Worm (Caenorhabditis elegans): ENCODE measurements around the gene chl-1.
A peak's percentile ranks its signal among the peaks of the same experiment; 100 is the strongest.

chl-1 gene

DNA sequence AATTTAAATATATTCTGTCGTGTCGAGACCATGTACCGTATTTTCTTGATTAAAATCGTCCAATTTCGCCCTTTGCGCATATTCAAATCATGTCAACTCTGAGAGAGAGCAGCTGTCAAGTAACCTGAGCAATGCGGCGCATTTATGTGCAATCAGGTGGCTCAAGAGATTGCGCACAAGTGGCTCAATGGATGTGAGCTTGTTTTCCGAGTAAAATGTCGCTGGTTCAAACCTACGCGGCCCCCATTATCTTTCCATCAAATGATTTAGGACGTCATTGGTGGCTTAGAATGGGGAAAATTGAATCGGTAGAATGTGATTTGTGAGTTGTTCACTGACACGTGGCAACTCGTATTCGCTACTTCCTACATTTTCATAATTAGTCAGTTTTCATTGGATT is 27.1 kb upstream of the chl-1 start:
- TF ChIP-seq lsy-2 (tag; optimal IDR thresholded peaks at IDR 0.05), result peak in 1 of 2 experiments; percentile 20
- TF ChIP-seq unc-62 (GFP tag; optimal IDR thresholded peaks at IDR 0.05 in 1 of 2), result peak in 1 of 2 experiments; percentile 18
- TF ChIP-seq unc-62 (tag; optimal IDR thresholded peaks at IDR 0.05), result no peak
- TF ChIP-seq spr-3 (GFP tag; optimal IDR thresholded peaks at IDR 0.05), result no peak
- TF ChIP-seq ceh-44 (GFP tag; IDR thresholded peaks at IDR 0.05), result peak; percentile 52; the same call in 1 of the 2 replicates
- no peak for TF ChIP-seq hlh-30 (tag; optimal IDR thresholded peaks at IDR 0.05; ENCODE audit: insufficient read depth)
- TF ChIP-seq daf-16 (GFP tag; optimal IDR thresholded peaks at IDR 0.05), result no peak
- TF ChIP-seq daf-16 (tag; optimal IDR thresholded peaks at IDR 0.05), result peak; percentile 18
- TF ChIP-seq nhr-48 (tag; optimal IDR thresholded peaks at IDR 0.05), result no peak
- peak; percentile 41 for TF ChIP-seq nhr-11 (tag; optimal IDR thresholded peaks at IDR 0.05)
- TF ChIP-seq rbr-2 (tag; optimal IDR thresholded peaks at IDR 0.05), result peak; percentile 13
- TF ChIP-seq dmd-9 (GFP tag; IDR thresholded peaks at IDR 0.05), result 0 out of 2 replicates have a peak, but pooled peaks have one; percentile 28
- TF ChIP-seq egl-43 (GFP tag; IDR thresholded peaks at IDR 0.05), result 0 out of 2 replicates have a peak, but pooled peaks have one; percentile 66

DNA sequence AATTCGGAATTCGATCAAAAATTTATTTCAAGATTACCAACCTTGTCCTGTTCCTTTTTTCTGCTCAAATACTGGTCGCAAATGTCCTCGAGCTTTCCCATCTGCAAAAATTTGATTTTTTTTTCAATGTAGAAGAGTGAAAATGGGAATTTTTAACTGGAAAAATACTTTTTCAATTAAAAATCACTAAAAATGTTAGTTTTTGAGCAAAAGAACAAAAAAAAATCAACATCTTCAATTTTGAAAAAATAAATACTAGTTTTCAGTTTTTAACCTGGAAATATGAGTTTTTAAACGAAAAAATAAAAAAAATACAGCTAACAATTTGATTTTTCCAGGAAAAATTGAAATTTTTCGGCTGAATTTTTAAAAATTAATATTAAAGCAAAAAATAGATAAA is 22.8 kb upstream of the chl-1 start, which contains the start of gene prp-3:
Gene prp-3, minus strand, starts transcription at position 101 of the 400 bp plus-strand sequence.
- TF ChIP-seq nhr-10 (tag; optimal IDR thresholded peaks at IDR 0.05) (no peak), nhr-28 (tag; optimal IDR thresholded peaks at IDR 0.05) (no peak)

DNA sequence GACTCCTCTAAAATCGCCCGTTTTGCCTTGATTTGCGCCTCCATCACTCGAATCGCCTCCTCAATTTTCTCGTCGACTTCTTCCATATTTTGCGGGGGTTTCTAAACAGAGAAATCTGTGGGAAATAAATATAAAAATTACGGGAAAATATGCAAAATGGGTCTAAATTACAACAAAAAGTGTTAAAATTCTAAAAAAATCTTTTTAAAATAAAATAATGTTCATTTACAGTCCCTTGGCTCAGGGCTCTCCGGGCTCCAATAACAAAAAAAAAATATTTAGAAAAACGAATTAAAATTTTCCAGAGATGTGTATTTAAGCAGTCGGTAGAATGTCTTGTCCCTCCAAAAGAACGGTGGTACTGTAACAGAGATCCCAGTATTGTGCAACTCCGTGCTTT is 18.9 kb upstream of the chl-1 start, which contains the start of gene M03C11.6:
Gene M03C11.6, minus strand, starts transcription at position 101 of the 400 bp plus-strand sequence.
- no peak for TF ChIP-seq T26A8.4 (GFP tag; IDR thresholded peaks at IDR 0.05)
- no peak for TF ChIP-seq zip-2 (tag; optimal IDR thresholded peaks at IDR 0.05)
- TF ChIP-seq tra-1 (GFP tag; IDR thresholded peaks at IDR 0.05), result no peak
- no peak for TF ChIP-seq unc-130 (GFP tag; optimal IDR thresholded peaks at IDR 0.05)
- TF ChIP-seq nhr-76 (tag; optimal IDR thresholded peaks at IDR 0.05), result no peak
- TF ChIP-seq pha-4 (GFP tag; IDR thresholded peaks at IDR 0.05), result no peak
- no peak for TF ChIP-seq pha-4 (tag; optimal IDR thresholded peaks at IDR 0.05)
- TF ChIP-seq ceh-82 (tag; optimal IDR thresholded peaks at IDR 0.05), result no peak
- TF ChIP-seq nhr-77 (tag; optimal IDR thresholded peaks at IDR 0.05), result no peak
- no peak for TF ChIP-seq vab-7 (GFP tag; IDR thresholded peaks at IDR 0.05)
- no peak for TF ChIP-seq lir-3 (tag; optimal IDR thresholded peaks at IDR 0.05)
- TF ChIP-seq nhr-42 (GFP tag; IDR thresholded peaks at IDR 0.05), result no peak
- no peak for TF ChIP-seq T20F7.1 (GFP tag; optimal IDR thresholded peaks at IDR 0.05)
- no peak for TF ChIP-seq mxl-3 (GFP tag; optimal IDR thresholded peaks at IDR 0.05)
- TF ChIP-seq arid-1 (GFP tag; conservative IDR thresholded peaks at IDR 0.05), result no peak

DNA sequence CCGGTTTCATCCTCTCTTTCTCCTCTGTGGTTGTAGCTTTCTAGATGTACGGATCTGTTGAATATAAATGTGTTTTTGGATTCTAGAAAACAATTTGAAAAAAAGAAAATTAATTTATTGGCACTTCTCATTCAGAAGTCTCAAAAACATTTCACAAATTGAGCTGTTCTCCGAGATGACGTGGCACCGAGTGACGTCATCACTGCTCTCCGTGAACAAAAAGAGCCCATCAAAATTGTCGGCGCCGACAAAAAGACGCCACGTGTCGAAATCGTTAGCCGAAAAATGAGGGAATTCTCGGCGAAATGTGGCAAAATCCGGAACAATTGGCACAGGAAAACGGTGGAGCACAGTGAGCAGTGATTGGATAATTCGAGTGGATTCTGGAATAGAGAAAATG is 16.6 kb upstream of the chl-1 start:
- TF ChIP-seq F37D6.2 (tag; optimal IDR thresholded peaks at IDR 0.05) (no peak), pqm-1 (tag; optimal IDR thresholded peaks at IDR 0.05) (no peak), tag-97 (GFP tag; IDR thresholded peaks at IDR 0.05) (no peak), nhr-42 (GFP tag; IDR thresholded peaks at IDR 0.05) (no peak), snpc-1.2 (GFP tag; IDR thresholded peaks at IDR 0.05) (no peak), nhr-25 (tag; optimal IDR thresholded peaks at IDR 0.05; ENCODE audit: borderline replicate concordance, insufficient read depth) (no peak), mep-1 (tag; optimal IDR thresholded peaks at IDR 0.05) (no peak), dve-1 (tag; optimal IDR thresholded peaks at IDR 0.05; ENCODE audit: insufficient read depth) (no peak), daf-8 (GFP tag; IDR thresholded peaks at IDR 0.05) (no peak), T26A8.4 (GFP tag; IDR thresholded peaks at IDR 0.05) (no peak), aha-1 (tag) (no peak), nhr-11 (tag; optimal IDR thresholded peaks at IDR 0.05) (no peak)
